Fruit fly (Drosophila melanogaster) whole organism, embryonic: ENCODE measurements around the gene DPCoAC.
A peak's percentile ranks its signal among the peaks of the same experiment; 100 is the strongest.

Experiments used
- B-H2 ChIP-seq: fragments of 200-800 bp; sonication (Bioruptor generic); optimal IDR thresholded peaks from 2 replicates; lab custom pipeline; 2018; ENCODE audit warnings: missing biosample characterization, mild to moderate bottlenecking, missing genetic modification characterization
- CG10209 ChIP-seq: fragments of 200-800 bp; sonication (Bioruptor generic); optimal IDR thresholded peaks from 3 replicates; lab custom pipeline; 2017; ENCODE audit warnings: missing biosample characterization, mild to moderate bottlenecking, missing genetic modification characterization, missing genetic modification reagents
- CG13287 ChIP-seq: fragments of 200-800 bp; sonication (Bioruptor generic); IDR thresholded peaks from 2 replicates; pipeline ENCODE4 v1.3.6; 2022; ENCODE audit warnings: missing biosample characterization, missing genetic modification characterization; ENCODE audit not compliant: partially characterized antibody
- CG13775 ChIP-seq: fragments of 200-800 bp; sonication (Bioruptor generic); optimal IDR thresholded peaks from 3 replicates; lab custom pipeline; 2017; ENCODE audit warnings: missing biosample characterization, mild to moderate bottlenecking, missing genetic modification characterization
- CG14965 ChIP-seq: fragments of 200-800 bp; sonication (Bioruptor generic); optimal IDR thresholded peaks from 2 replicates; lab custom pipeline; 2016; ENCODE audit warnings: missing biosample characterization, missing genetic modification characterization, borderline replicate concordance
- CG2199 ChIP-seq: fragments of 200-800 bp; sonication (Bioruptor generic); IDR thresholded peaks from 3 replicates; pipeline ENCODE4 v1.3.6; 2022; ENCODE audit warnings: missing biosample characterization, missing genetic modification characterization
- CG2889 ChIP-seq: fragments of 200-800 bp; sonication (Bioruptor generic); IDR thresholded peaks from 3 replicates; pipeline ENCODE4 v1.3.6; 2022; ENCODE audit warnings: missing biosample characterization, missing genetic modification characterization
- CG31224 ChIP-seq: fragments of 200-800 bp; sonication (Bioruptor generic); IDR thresholded peaks from 2 replicates; pipeline ENCODE4 v1.3.6; 2022; ENCODE audit warnings: missing biosample characterization, missing genetic modification characterization
- CG32767 ChIP-seq: fragments of 200-800 bp; sonication (Bioruptor generic); IDR thresholded peaks from 2 replicates; pipeline ENCODE4 v1.3.6; 2022; ENCODE audit warnings: missing biosample characterization, missing genetic modification characterization
- CG33213 ChIP-seq: fragments of 200-800 bp; sonication (Bioruptor generic); optimal IDR thresholded peaks from 3 replicates; lab custom pipeline; 2016; ENCODE audit warnings: missing biosample characterization, missing genetic modification characterization
- CG4854 ChIP-seq: fragments of 200-800 bp; sonication (Bioruptor generic); optimal IDR thresholded peaks from 2 replicates; lab custom pipeline; 2016; ENCODE audit warnings: missing biosample characterization, missing genetic modification characterization, inconsistent platforms
- CG6254 ChIP-seq: fragments of 200-800 bp; sonication (Bioruptor generic); optimal IDR thresholded peaks from 3 replicates; lab custom pipeline; 2017; ENCODE audit warnings: mild to moderate bottlenecking, missing biosample characterization, missing genetic modification reagents, missing genetic modification characterization
- CG6683 ChIP-seq: fragments of 200-800 bp; sonication (Bioruptor generic); optimal IDR thresholded peaks from 2 replicates; lab custom pipeline; 2017; ENCODE audit warnings: missing biosample characterization, mild to moderate bottlenecking, missing genetic modification characterization, missing genetic modification reagents
- CG6689 ChIP-seq: fragments of 200-800 bp; sonication (Bioruptor generic); IDR thresholded peaks from 2 replicates; pipeline ENCODE4 v1.3.6; 2022; ENCODE audit warnings: missing biosample characterization, missing genetic modification characterization
- CG7963 ChIP-seq: fragments of 200-800 bp; sonication (Bioruptor generic); IDR thresholded peaks from 3 replicates; pipeline ENCODE4 v1.3.6; 2022; ENCODE audit warnings: missing biosample characterization, missing genetic modification characterization; ENCODE audit not compliant: partially characterized antibody
- CG8359 ChIP-seq: fragments of 200-800 bp; sonication (Bioruptor generic); optimal IDR thresholded peaks from 2 replicates; lab custom pipeline; 2017; ENCODE audit warnings: missing biosample characterization, mild to moderate bottlenecking, missing genetic modification characterization, borderline replicate concordance
- CG8388 ChIP-seq: fragments of 200-800 bp; sonication (Bioruptor generic); optimal IDR thresholded peaks from 2 replicates; lab custom pipeline; 2019; ENCODE audit warnings: missing biosample characterization, mild to moderate bottlenecking, missing genetic modification characterization, moderate library complexity
- D19A ChIP-seq: fragments of 200-800 bp; optimal IDR thresholded peaks from 3 replicates; lab custom pipeline; 2019; ENCODE audit warnings: missing biosample characterization, mild to moderate bottlenecking, missing genetic modification characterization, moderate library complexity
- Eip74EF ChIP-seq, 2 experiments: fragments of 200-800 bp in 1 of 2; fragments of >200 bp in 1 of 2; sonication (Bioruptor generic) in 1 of 2; optimal IDR thresholded peaks; 2 replicates each; lab custom pipeline; 2017 to 2019; ENCODE audit warnings: missing biosample characterization in 2 of 2, missing genetic modification characterization in 2 of 2, mild to moderate bottlenecking in 1 of 2, moderate library complexity in 1 of 2
- Ets65A ChIP-seq: fragments of 200-800 bp; sonication (Bioruptor generic); peaks from one replicate; lab custom pipeline; 2016; ENCODE audit warnings: missing biosample characterization, missing genetic modification characterization
- HLH4C ChIP-seq: fragments of 200-800 bp; sonication (Bioruptor generic); IDR thresholded peaks from 3 replicates; pipeline ENCODE4 v1.3.6; 2022; ENCODE audit warnings: missing biosample characterization, missing genetic modification characterization; ENCODE audit not compliant: partially characterized antibody
- HmgZ ChIP-seq: fragments of 200-800 bp; sonication (Bioruptor generic); optimal IDR thresholded peaks from 2 replicates; lab custom pipeline; 2018; ENCODE audit warnings: missing biosample characterization, mild to moderate bottlenecking, missing genetic modification characterization
- Lhr ChIP-seq: fragments of 200-800 bp; sonication (Bioruptor generic); optimal IDR thresholded peaks from 3 replicates; lab custom pipeline; 2017; ENCODE audit warnings: mild to moderate bottlenecking, missing biosample characterization, missing genetic modification reagents, missing genetic modification characterization
- Nf-YC ChIP-seq: fragments of 200-800 bp; optimal IDR thresholded peaks from 3 replicates; lab custom pipeline; 2019; ENCODE audit warnings: missing biosample characterization, mild to moderate bottlenecking, missing genetic modification characterization, moderate library complexity
- Oli ChIP-seq: fragments of 200-800 bp; sonication (Bioruptor generic); optimal IDR thresholded peaks from 2 replicates; lab custom pipeline; 2018; ENCODE audit warnings: missing biosample characterization, mild to moderate bottlenecking, missing genetic modification characterization, moderate library complexity
- Opbp ChIP-seq: fragments of 200-800 bp; sonication (Bioruptor generic); IDR thresholded peaks from 3 replicates; pipeline ENCODE4 v1.3.6; 2022; ENCODE audit warnings: missing biosample characterization, missing genetic modification characterization; ENCODE audit not compliant: partially characterized antibody
- Ravus ChIP-seq: fragments of 200-800 bp; sonication (Bioruptor generic); IDR thresholded peaks from 2 replicates; pipeline ENCODE4 v1.3.6; 2022; ENCODE audit warnings: missing biosample characterization, missing genetic modification characterization
- br ChIP-seq: fragments of >200 bp; optimal IDR thresholded peaks from 2 replicates; lab custom pipeline; 2017
- ci ChIP-seq: fragments of 200-800 bp; sonication (Bioruptor generic); IDR thresholded peaks from 3 replicates; pipeline ENCODE4 v1.3.6; 2022; ENCODE audit warnings: missing biosample characterization, missing genetic modification characterization
- dm ChIP-seq: fragments of 200-800 bp; sonication (Bioruptor generic); optimal IDR thresholded peaks from 3 replicates; lab custom pipeline; 2016; ENCODE audit warnings: missing biosample characterization, missing genetic modification characterization
- dysf ChIP-seq: fragments of 200-800 bp; sonication (Bioruptor generic); IDR thresholded peaks from 3 replicates; pipeline ENCODE4 v1.3.6; 2022; ENCODE audit warnings: missing biosample characterization, missing genetic modification characterization
- ems ChIP-seq: fragments of 200-800 bp; sonication (Bioruptor generic); optimal IDR thresholded peaks from 3 replicates; lab custom pipeline; 2016; ENCODE audit warnings: missing biosample characterization, missing genetic modification characterization
- gem ChIP-seq: fragments of 200-800 bp; sonication (Bioruptor generic); optimal IDR thresholded peaks from 2 replicates; lab custom pipeline; 2019; ENCODE audit warnings: missing biosample characterization, mild to moderate bottlenecking, missing genetic modification characterization, moderate library complexity
- grau ChIP-seq: fragments of 200-800 bp; optimal IDR thresholded peaks from 3 replicates; lab custom pipeline; 2019; ENCODE audit warnings: missing biosample characterization, mild to moderate bottlenecking, missing genetic modification characterization, moderate library complexity
- kay ChIP-seq: fragments of 200-800 bp; sonication (Bioruptor generic); optimal IDR thresholded peaks from 2 replicates; lab custom pipeline; 2016; ENCODE audit warnings: missing biosample characterization, missing genetic modification characterization
- lab ChIP-seq: fragments of 200-800 bp; sonication (Bioruptor generic); optimal IDR thresholded peaks from 3 replicates; lab custom pipeline; 2017; ENCODE audit warnings: missing biosample characterization, missing genetic modification characterization, mild to moderate bottlenecking, moderate library complexity, missing genetic modification reagents
- onecut ChIP-seq: fragments of 200-800 bp; sonication (Bioruptor generic); IDR thresholded peaks from 2 replicates; pipeline ENCODE4 v1.3.6; 2022; ENCODE audit warnings: missing biosample characterization, missing genetic modification characterization
- pita ChIP-seq: fragments of 200-800 bp; sonication (Bioruptor generic); optimal IDR thresholded peaks from 2 replicates; lab custom pipeline; 2017; ENCODE audit warnings: missing biosample characterization, mild to moderate bottlenecking, missing genetic modification characterization
- sima ChIP-seq: fragments of 200-800 bp; sonication (Bioruptor generic); optimal IDR thresholded peaks from 2 replicates; lab custom pipeline; 2016; ENCODE audit warnings: missing biosample characterization, missing genetic modification characterization
- slou ChIP-seq: fragments of 200-800 bp; sonication (Bioruptor generic); optimal IDR thresholded peaks from 3 replicates; lab custom pipeline; 2016; ENCODE audit warnings: missing biosample characterization, missing genetic modification characterization
- sna ChIP-seq: fragments of 200-800 bp; sonication (Bioruptor generic); IDR thresholded peaks from 2 replicates; pipeline ENCODE4 v1.3.6; 2022; ENCODE audit warnings: missing biosample characterization, missing genetic modification characterization; ENCODE audit not compliant: partially characterized antibody
- stwl ChIP-seq: fragments of 200-800 bp; sonication (Bioruptor generic); optimal IDR thresholded peaks from 3 replicates; lab custom pipeline; 2018; ENCODE audit warnings: missing biosample characterization, mild to moderate bottlenecking, missing genetic modification characterization, moderate library complexity
- tll ChIP-seq, 2 experiments: fragments of 200-800 bp in 1 of 2; fragments of >200 bp in 1 of 2; sonication (Bioruptor generic) in 1 of 2; optimal IDR thresholded peaks; 2 replicates each; lab custom pipeline; 2017 to 2019; ENCODE audit warnings: missing biosample characterization in 2 of 2, missing genetic modification characterization in 2 of 2, mild to moderate bottlenecking in 1 of 2, moderate library complexity in 1 of 2
- tna ChIP-seq: fragments of 200-800 bp; sonication (Bioruptor generic); IDR thresholded peaks from 2 replicates; pipeline ENCODE4 v1.3.6; 2022; ENCODE audit warnings: missing biosample characterization, missing genetic modification characterization; ENCODE audit not compliant: partially characterized antibody
- wek ChIP-seq: fragments of 200-800 bp; sonication (Bioruptor generic); optimal IDR thresholded peaks from 3 replicates; lab custom pipeline; 2018; ENCODE audit warnings: missing biosample characterization, mild to moderate bottlenecking, missing genetic modification characterization, moderate library complexity
- zf30C ChIP-seq: fragments of 200-800 bp; sonication (Bioruptor generic); optimal IDR thresholded peaks from 3 replicates; lab custom pipeline; 2018; ENCODE audit warnings: missing biosample characterization, mild to moderate bottlenecking, missing genetic modification characterization
- zfh2 ChIP-seq: fragments of 200-800 bp; sonication (Bioruptor generic); optimal IDR thresholded peaks from 2 replicates; lab custom pipeline; 2016; ENCODE audit warnings: missing biosample characterization, missing genetic modification characterization

Gene DPCoAC

dm6 chr3R:20592517-20593462, 35.3 kb upstream of the DPCoAC start, which contains the start of the genes Pus1 and bon (continued):
- TF ChIP-seq Oli (tag; lab: Kevin White, UChicago): no peak
- TF ChIP-seq pita (GFP tag; lab: Kevin White, UChicago): no peak
- TF ChIP-seq CG33213: peak; percentile 36
- no peak for TF ChIP-seq CG13775 (GFP tag; lab: Kevin White, UChicago)
- TF ChIP-seq HmgZ: peak; percentile 29
- peak; percentile 53 for TF ChIP-seq dm (GFP tag; lab: Kevin White, UChicago)
- TF ChIP-seq zfh2 (GFP tag; lab: Kevin White, UChicago): peak; percentile 17
- 0 out of 3 replicates have a peak, but pooled peaks have one; percentile 16 for TF ChIP-seq CG2199
- peak; percentile 51 for TF ChIP-seq Ets65A
- TF ChIP-seq dysf (GFP tag; lab: Robert Waterston, UW): no peak
- TF ChIP-seq CG10209 (GFP tag; lab: Kevin White, UChicago): no peak
- peak; percentile 19 for TF ChIP-seq ems (GFP tag; lab: Kevin White, UChicago)
- no peak for TF ChIP-seq CG7963 (GFP tag; lab: Robert Waterston, UW)
- no peak for TF ChIP-seq CG14965 (GFP tag; lab: Kevin White, UChicago)
- TF ChIP-seq kay (GFP tag; lab: Kevin White, UChicago): no peak
- TF ChIP-seq tll (GFP tag; optimal IDR thresholded peaks at IDR 0.05; lab: Kevin White, UChicago): no peak
- no peak for TF ChIP-seq B-H2 (GFP tag; lab: Kevin White, UChicago)
- TF ChIP-seq CG8388 (GFP tag; lab: Kevin White, UChicago): no peak
- TF ChIP-seq Nf-YC (tag; lab: Kevin White, UChicago): peak; percentile 42
- TF ChIP-seq CG6689 (GFP tag; lab: Robert Waterston, UW): no peak
- no peak for TF ChIP-seq gem (tag; lab: Kevin White, UChicago)
- TF ChIP-seq CG32767 (GFP tag; lab: Robert Waterston, UW): no peak
- TF ChIP-seq Ravus (GFP tag; lab: Robert Waterston, UW): no peak
- TF ChIP-seq sna (GFP tag; lab: Robert Waterston, UW): no peak
- no peak for TF ChIP-seq onecut
- 0 out of 3 replicates have a peak, but pooled peaks have one; percentile 30 for TF ChIP-seq Opbp (GFP tag; lab: Robert Waterston, UW)
- no peak for TF ChIP-seq CG6683
- TF ChIP-seq Eip74EF (GFP tag; optimal IDR thresholded peaks at IDR 0.05; lab: Kevin White, UChicago): no peak
- no peak for TF ChIP-seq HLH4C (GFP tag; lab: Robert Waterston, UW)
- TF ChIP-seq tna (GFP tag; lab: Robert Waterston, UW): peak; percentile 46; the same call in 1 of the 2 replicates
- TF ChIP-seq grau (tag; lab: Kevin White, UChicago): no peak
- no peak for TF ChIP-seq CG4854
- no peak for TF ChIP-seq CG31224 (GFP tag; lab: Robert Waterston, UW)
- no peak for TF ChIP-seq CG2889
- no peak for TF ChIP-seq lab (GFP tag; lab: Kevin White, UChicago)
- TF ChIP-seq CG13287 (GFP tag; lab: Robert Waterston, UW): peak; percentile 39; the same call in 1 of the 2 replicates
- no peak for TF ChIP-seq br (lab: Kevin White, UChicago)
- peak; percentile 79 for TF ChIP-seq stwl (tag; lab: Kevin White, UChicago)
- no peak for TF ChIP-seq CG8359 (GFP tag; lab: Kevin White, UChicago)
- no peak for TF ChIP-seq wek (GFP tag; lab: Kevin White, UChicago)
- no peak for TF ChIP-seq sima (GFP tag; lab: Kevin White, UChicago)
- no peak for TF ChIP-seq CG6254 (GFP tag; lab: Kevin White, UChicago)
- TF ChIP-seq Lhr (GFP tag; lab: Kevin White, UChicago): peak; percentile 51
- TF ChIP-seq ci (GFP tag; lab: Robert Waterston, UW): peak; percentile 20; the same call in 1 of the 3 replicates
- no peak for TF ChIP-seq slou (GFP tag; lab: Kevin White, UChicago)
- no peak for TF ChIP-seq D19A (tag; lab: Kevin White, UChicago)
- no peak for TF ChIP-seq zf30C (GFP tag; lab: Kevin White, UChicago)
